Fruit fly (Drosophila melanogaster) whole organism, pupa: ENCODE data around the gene CG33647.

Experiments
- CG13204 ChIP-seq: fragments of 200-800 bp; sonication (Bioruptor generic); optimal IDR thresholded peaks from 2 replicates; lab custom pipeline; 2018; ENCODE audit warnings: missing biosample characterization, mild to moderate bottlenecking, missing genetic modification characterization, moderate library complexity
- CG32121 ChIP-seq: fragments of 200-800 bp; sonication (Bioruptor generic); IDR thresholded peaks from 2 replicates; pipeline ENCODE4 v1.3.6; 2022; ENCODE audit warnings: missing biosample characterization, missing genetic modification characterization
- CG34367 ChIP-seq: fragments of 200-800 bp; sonication (Bioruptor generic); optimal IDR thresholded peaks from 2 replicates; lab custom pipeline; 2018; ENCODE audit warnings: missing biosample characterization, mild to moderate bottlenecking, missing genetic modification characterization
- CG9948 ChIP-seq: fragments of 200-800 bp; sonication (Bioruptor generic); optimal IDR thresholded peaks from 2 replicates; lab custom pipeline; 2018; ENCODE audit warnings: missing biosample characterization, mild to moderate bottlenecking, missing genetic modification characterization, moderate library complexity
- gl ChIP-seq: fragments of 200-800 bp; sonication (Bioruptor generic); optimal IDR thresholded peaks from 2 replicates; lab custom pipeline; 2018; ENCODE audit warnings: missing biosample characterization, mild to moderate bottlenecking, missing genetic modification characterization

dm6 chr3L:19265761-19266160, 29.6 kb downstream of the CG33647 start, which contains the start of gene CG45081:
- TF ChIP-seq CG13204 (no peak), CG34367 (tag; lab: Kevin White, UChicago) (no peak), gl (tag; lab: Kevin White, UChicago) (no peak), CG9948 (tag; lab: Kevin White, UChicago) (no peak), CG32121 (no peak)
